Worm (Caenorhabditis elegans): Measurements from ENCODE around the gene cpi-1.

cpi-1 gene

ce11 chrIV:6112291-6112690 is 18.8 kb upstream of the cpi-1 start, which contains the start of gene M03D4.3:
Gene M03D4.3 (minus strand): TSS chrIV:6112391.
- TF ChIP-seq aptf-2 (GFP tag; conservative IDR thresholded peaks at IDR 0.05) = no peak
- no peak for TF ChIP-seq die-1 (tag; optimal IDR thresholded peaks at IDR 0.05)
- no peak for TF ChIP-seq cebp-1 (GFP tag; IDR thresholded peaks at IDR 0.05)
- no peak for TF ChIP-seq cebp-1 (tag; optimal IDR thresholded peaks at IDR 0.05)
- TF ChIP-seq tlf-1 (GFP tag; optimal IDR thresholded peaks at IDR 0.05) = no peak
- no peak for TF ChIP-seq lsl-1 (GFP tag; optimal IDR thresholded peaks at IDR 0.05)
- no peak for TF ChIP-seq ztf-18 (tag; optimal IDR thresholded peaks at IDR 0.05)
- no peak for TF ChIP-seq dpff-1 (tag; optimal IDR thresholded peaks at IDR 0.05)
- no peak for TF ChIP-seq ceh-58 (GFP tag; IDR thresholded peaks at IDR 0.05)
- no peak for TF ChIP-seq ceh-40 (GFP tag; IDR thresholded peaks at IDR 0.05)
- TF ChIP-seq madf-10 (tag; optimal IDR thresholded peaks at IDR 0.05) = no peak
- TF ChIP-seq attf-6 (GFP tag; IDR thresholded peaks at IDR 0.05) = no peak
- TF ChIP-seq Y95B8A.8 (GFP tag; IDR thresholded peaks at IDR 0.05) = no peak
- no peak for TF ChIP-seq nhr-179 (tag; optimal IDR thresholded peaks at IDR 0.05)
- no peak for TF ChIP-seq ztf-3 (GFP tag; optimal IDR thresholded peaks at IDR 0.05)
- TF ChIP-seq nhr-90 (tag; optimal IDR thresholded peaks at IDR 0.05) = no peak
- no peak for TF ChIP-seq hrde-1 (tag; optimal IDR thresholded peaks at IDR 0.05; ENCODE audit: borderline replicate concordance)
- no peak for TF ChIP-seq hmg-1.2 (GFP tag; IDR thresholded peaks at IDR 0.05)
- TF ChIP-seq K12H6.12 (tag; optimal IDR thresholded peaks at IDR 0.05) = no peak
- TF ChIP-seq nfyb-1 (GFP tag; IDR thresholded peaks at IDR 0.05) = no peak
- TF ChIP-seq tbx-9 (tag; optimal IDR thresholded peaks at IDR 0.05; ENCODE audit: borderline replicate concordance) = no peak

- no peak for TF ChIP-seq dpff-1 (tag; optimal IDR thresholded peaks at IDR 0.05)
- TF ChIP-seq lsl-1 (GFP tag; optimal IDR thresholded peaks at IDR 0.05) = no peak
- TF ChIP-seq die-1 (tag; optimal IDR thresholded peaks at IDR 0.05) = no peak
- no peak for TF ChIP-seq lin-26 (GFP tag; IDR thresholded peaks at IDR 0.05)
- no peak for TF ChIP-seq F52B5.7 (tag; optimal IDR thresholded peaks at IDR 0.05)
- TF ChIP-seq hlh-12 (tag; optimal IDR thresholded peaks at IDR 0.05) = no peak
Measured at ce11 chrIV:6108665-6109064, 15.2 kb upstream of the cpi-1 start.

- TF ChIP-seq lin-26 (GFP tag; IDR thresholded peaks at IDR 0.05) = no peak
- TF ChIP-seq egrh-3 (GFP tag; IDR thresholded peaks at IDR 0.05) = 0 out of 2 replicates have a peak, but pooled peaks have one; percentile 39
- TF ChIP-seq egl-44 (GFP tag; IDR thresholded peaks at IDR 0.05) = no peak
- no peak for TF ChIP-seq gei-17 (GFP tag; optimal IDR thresholded peaks at IDR 0.05)
- no peak for TF ChIP-seq Y56A3A.18 (GFP tag; IDR thresholded peaks at IDR 0.05)
- TF ChIP-seq hmg-1.2 (GFP tag; IDR thresholded peaks at IDR 0.05) = peak; percentile 7; the same call in 1 of the 2 replicates
- TF ChIP-seq tbx-9 (tag; optimal IDR thresholded peaks at IDR 0.05; ENCODE audit: borderline replicate concordance) = no peak
- TF ChIP-seq ceh-58 (GFP tag; IDR thresholded peaks at IDR 0.05) = no peak
- no peak for TF ChIP-seq lir-1 (GFP tag; conservative IDR thresholded peaks at IDR 0.05)
- TF ChIP-seq zfh-2 (GFP tag; conservative IDR thresholded peaks at IDR 0.05) = peak; percentile 73
- TF ChIP-seq ama-1 (optimal IDR thresholded peaks at IDR 0.05) = no peak
- TF ChIP-seq ama-1 (GFP tag; optimal IDR thresholded peaks at IDR 0.05) = no peak
Measured at ce11 chrIV:6104446-6104845, 11.0 kb upstream of the cpi-1 start.

- TF ChIP-seq Y53G8AR.9 (GFP tag; conservative IDR thresholded peaks at IDR 0.05) (no peak), ceh-91 (GFP tag; IDR thresholded peaks at IDR 0.05) (no peak), ama-1 (optimal IDR thresholded peaks at IDR 0.05) (no peak), ama-1 (GFP tag; optimal IDR thresholded peaks at IDR 0.05) (no peak), C17E4.6 (GFP tag; IDR thresholded peaks at IDR 0.05) (no peak), T26A5.8 (tag; optimal IDR thresholded peaks at IDR 0.05) (no peak), unc-62 (GFP tag; optimal IDR thresholded peaks at IDR 0.05) (peak; percentile 10), ztf-6 (GFP tag; IDR thresholded peaks at IDR 0.05) (no peak), pbrm-1 (GFP tag; IDR thresholded peaks at IDR 0.05) (no peak), snpc-4 (GFP tag; optimal IDR thresholded peaks at IDR 0.05) (no peak), snpc-4 (tag; optimal IDR thresholded peaks at IDR 0.05) (peak in 1 of 4 experiments; percentile 46), hmg-1.2 (GFP tag; IDR thresholded peaks at IDR 0.05) (no peak), atf-7 (tag; optimal IDR thresholded peaks at IDR 0.05) (no peak), mes-4 (tag; optimal IDR thresholded peaks at IDR 0.05) (no peak), B0336.3 (GFP tag; IDR thresholded peaks at IDR 0.05) (no peak), Y67H2A.10 (GFP tag; conservative IDR thresholded peaks at IDR 0.05) (no peak), nhr-120 (GFP tag; IDR thresholded peaks at IDR 0.05) (no peak), chd-7 (tag; optimal IDR thresholded peaks at IDR 0.05) (peak; percentile 41)
Measured at ce11 chrIV:6099770-6100169, 6.3 kb upstream of the cpi-1 start.

All from whole organism, young adult.